Worm (Caenorhabditis elegans) whole organism, L4 larva: ENCODE results near the gene T06D4.6.

Experiments used
- Y48G9A.11 ChIP-seq: fragments of 200-800 bp; sonication (Bioruptor generic); IDR thresholded peaks from 2 replicates; pipeline ENCODE4 v1.3.6; 2022; ENCODE audit warnings: missing genetic modification reagents, missing genetic modification characterization, missing compliant biosample characterization
- aha-1 ChIP-seq: fragments of 150-350 bp; peaks from one replicate; lab custom pipeline; 2014; ENCODE audit warnings: missing biosample characterization, missing genetic modification characterization
- ceh-28 ChIP-seq: fragments of 150-350 bp; optimal IDR thresholded peaks from 2 replicates; lab custom pipeline; 2014; ENCODE audit warnings: missing biosample characterization, missing genetic modification reagents, missing genetic modification characterization
- set-16 ChIP-seq: fragments of 200-800 bp; sonication (Bioruptor generic); IDR thresholded peaks from 2 replicates; pipeline ENCODE4 v1.3.6; 2022; ENCODE audit warnings: missing genetic modification reagents, missing genetic modification characterization, missing compliant biosample characterization
- snpc-4 ChIP-seq: fragments of 150-350 bp; optimal IDR thresholded peaks from 2 replicates; lab custom pipeline; 2014; ENCODE audit warnings: missing biosample characterization, missing genetic modification characterization
- unc-62 ChIP-seq, 3 experiments: fragments of 150-350 bp in 1 of 3; sonication (generic microtip); optimal IDR thresholded peaks in 2 of 3; peaks in 1 of 3; 1 replicate in 1 of 3; 2 replicates in 2 of 3; lab custom pipeline; 2014 to 2017; ENCODE audit warnings: missing biosample characterization in 3 of 3, missing genetic modification characterization in 3 of 3, missing genetic modification reagents in 3 of 3, missing genotype in 1 of 3

Gene T06D4.6

ce11 chrII:3340818-3341217 is 46.6 kb downstream of the T06D4.6 start:
- no peak for TF ChIP-seq ceh-28 (tag; lab: Kevin White, UChicago)
- peak; percentile 87 for TF ChIP-seq set-16 (GFP tag; lab: Robert Waterston, UW)
- TF ChIP-seq, all 104 proteins: peak for 1

ce11 chrII:3340251-3340650 is 47.2 kb downstream of the T06D4.6 start, which contains the start of gene F14D2.5:
Gene F14D2.5, plus strand, starts transcription at chrII:3340551.
- TF ChIP-seq Y48G9A.11 (GFP tag; lab: Robert Waterston, UW) = no peak

- TF ChIP-seq aha-1 (tag; lab: Kevin White, UChicago) (peak; percentile 79), snpc-4 (tag; lab: Kevin White, UChicago) (no peak), unc-62 (GFP tag; optimal IDR thresholded peaks at IDR 0.05 in 1 of 2; lab: Kevin White, UChicago) (peak in 1 of 2 experiments; percentile 31), unc-62 (tag; optimal IDR thresholded peaks at IDR 0.05; lab: Kevin White, UChicago) (no peak)
Measured at ce11 chrII:3338556-3338955, 48.8 kb downstream of the T06D4.6 start, which contains the start of gene F14D2.7. Gene F14D2.7, minus strand, starts transcription at chrII:3338656.
